Fruit fly (Drosophila melanogaster) whole organism, embryonic: ENCODE results near the gene Tim17b1.

Source experiments
- CG10147 ChIP-seq: fragments of 200-800 bp; sonication (Bioruptor generic); optimal IDR thresholded peaks from 2 replicates; lab custom pipeline; 2019; ENCODE audit warnings: missing biosample characterization, mild to moderate bottlenecking, missing genetic modification characterization, moderate library complexity
- CG10543 ChIP-seq: fragments of 200-800 bp; sonication (Bioruptor generic); optimal IDR thresholded peaks from 3 replicates; lab custom pipeline; 2017; ENCODE audit warnings: missing biosample characterization, mild to moderate bottlenecking, missing genetic modification characterization, moderate library complexity
- CG1233 ChIP-seq: fragments of 200-800 bp; sonication (Bioruptor generic); optimal IDR thresholded peaks from 4 replicates; lab custom pipeline; 2018; ENCODE audit warnings: missing biosample characterization, mild to moderate bottlenecking, missing genetic modification characterization
- CG12659 ChIP-seq: fragments of 200-800 bp; sonication (Bioruptor generic); optimal IDR thresholded peaks from 3 replicates; lab custom pipeline; 2017; ENCODE audit warnings: mild to moderate bottlenecking, missing biosample characterization, missing genetic modification reagents, missing genetic modification characterization
- CG1529 ChIP-seq: fragments of 200-800 bp; sonication (Bioruptor generic); optimal IDR thresholded peaks from 3 replicates; lab custom pipeline; 2018; ENCODE audit warnings: missing biosample characterization, missing genetic modification characterization
- CG17612 ChIP-seq: fragments of 200-800 bp; sonication (Bioruptor generic); IDR thresholded peaks from 2 replicates; pipeline ENCODE4 v1.3.6; 2022; ENCODE audit warnings: missing biosample characterization, missing genetic modification characterization
- CG2129 ChIP-seq: fragments of 200-800 bp; sonication (Bioruptor generic); IDR thresholded peaks from 2 replicates; pipeline ENCODE4 v1.3.6; 2022; ENCODE audit warnings: missing biosample characterization, missing genetic modification characterization; ENCODE audit not compliant: partially characterized antibody
- CG2199 ChIP-seq: fragments of 200-800 bp; sonication (Bioruptor generic); IDR thresholded peaks from 3 replicates; pipeline ENCODE4 v1.3.6; 2022; ENCODE audit warnings: missing biosample characterization, missing genetic modification characterization
- CG33557 ChIP-seq: fragments of 200-800 bp; sonication (Bioruptor generic); optimal IDR thresholded peaks from 2 replicates; lab custom pipeline; 2019; ENCODE audit warnings: missing biosample characterization, mild to moderate bottlenecking, missing genetic modification characterization, moderate library complexity
- CG3995 ChIP-seq: fragments of 200-800 bp; sonication (Bioruptor generic); optimal IDR thresholded peaks from 3 replicates; lab custom pipeline; 2016; ENCODE audit warnings: missing biosample characterization, missing genetic modification characterization
- CG4730 ChIP-seq: fragments of 200-800 bp; sonication (Bioruptor generic); IDR thresholded peaks from 2 replicates; pipeline ENCODE4 v1.3.6; 2022; ENCODE audit warnings: missing biosample characterization, missing genetic modification characterization
- CG5180 ChIP-seq: fragments of 200-800 bp; sonication (Bioruptor generic); optimal IDR thresholded peaks from 3 replicates; lab custom pipeline; 2017; ENCODE audit warnings: missing biosample characterization, missing genetic modification characterization, mild to moderate bottlenecking, moderate library complexity, missing genetic modification reagents
- CG6813 ChIP-seq: fragments of 200-800 bp; sonication (Bioruptor generic); optimal IDR thresholded peaks from 2 replicates; lab custom pipeline; 2017; ENCODE audit warnings: missing biosample characterization, missing genetic modification characterization, mild to moderate bottlenecking, moderate library complexity, missing genetic modification reagents
- CG7357 ChIP-seq: fragments of 200-800 bp; sonication (Bioruptor generic); IDR thresholded peaks from 3 replicates; pipeline ENCODE4 v1.3.6; 2022; ENCODE audit warnings: missing biosample characterization, missing genetic modification characterization
- CG7372 ChIP-seq: fragments of 200-800 bp; sonication (Bioruptor generic); IDR thresholded peaks from 2 replicates; pipeline ENCODE4 v1.3.6; 2022; ENCODE audit warnings: missing biosample characterization, missing genetic modification characterization
- CG8359 ChIP-seq: fragments of 200-800 bp; sonication (Bioruptor generic); optimal IDR thresholded peaks from 2 replicates; lab custom pipeline; 2017; ENCODE audit warnings: missing biosample characterization, mild to moderate bottlenecking, missing genetic modification characterization, borderline replicate concordance
- CHES-1-like ChIP-seq: fragments of 200-800 bp; sonication (Bioruptor generic); optimal IDR thresholded peaks from 2 replicates; lab custom pipeline; 2016; ENCODE audit warnings: missing biosample characterization, missing genetic modification characterization
- CoRest ChIP-seq: fragments of 200-800 bp; sonication (Bioruptor generic); optimal IDR thresholded peaks from 3 replicates; lab custom pipeline; 2018; ENCODE audit warnings: missing biosample characterization, mild to moderate bottlenecking, missing genetic modification characterization, moderate library complexity
- ERR ChIP-seq: fragments of 200-800 bp; sonication (Bioruptor generic); optimal IDR thresholded peaks from 2 replicates; lab custom pipeline; 2016; ENCODE audit warnings: missing biosample characterization, missing genetic modification characterization
- Gsc ChIP-seq: fragments of 200-800 bp; sonication (Bioruptor generic); IDR thresholded peaks from 2 replicates; pipeline ENCODE4 v1.3.6; 2022; ENCODE audit warnings: missing biosample characterization, missing genetic modification characterization
- H2.0 ChIP-seq: fragments of 200-800 bp; sonication (Bioruptor generic); IDR thresholded peaks from 2 replicates; pipeline ENCODE4 v1.3.6; 2022; ENCODE audit warnings: missing biosample characterization, missing genetic modification characterization
- Hr39 ChIP-seq: fragments of >200 bp; optimal IDR thresholded peaks from 2 replicates; lab custom pipeline; 2017
- Lim3 ChIP-seq: fragments of 200-800 bp; sonication (Bioruptor generic); IDR thresholded peaks from 2 replicates; pipeline ENCODE4 v1.3.6; 2022; ENCODE audit warnings: missing biosample characterization, missing genetic modification characterization
- Mad ChIP-seq: fragments of 200-800 bp; sonication (Bioruptor generic); optimal IDR thresholded peaks from 2 replicates; lab custom pipeline; 2016; ENCODE audit warnings: missing biosample characterization, missing genetic modification characterization
- Pdp1 ChIP-seq, 2 experiments: fragments of 200-800 bp; sonication (Bioruptor generic); optimal IDR thresholded peaks; 3 replicates each; lab custom pipeline; 2016; ENCODE audit warnings: missing biosample characterization in 2 of 2, missing genetic modification characterization in 2 of 2, mild to moderate bottlenecking in 1 of 2, moderate library complexity in 1 of 2
- Rfx ChIP-seq: fragments of 200-800 bp; sonication (Bioruptor generic); IDR thresholded peaks from 2 replicates; pipeline ENCODE4 v1.3.6; 2022; ENCODE audit warnings: missing biosample characterization, missing genetic modification characterization
- Sox100B ChIP-seq: fragments of 200-800 bp; sonication (Bioruptor generic); optimal IDR thresholded peaks from 3 replicates; lab custom pipeline; 2018; ENCODE audit warnings: missing biosample characterization, mild to moderate bottlenecking, missing genetic modification characterization
- TFAM ChIP-seq: fragments of 200-800 bp; sonication (Bioruptor generic); optimal IDR thresholded peaks from 2 replicates; lab custom pipeline; 2017; ENCODE audit warnings: missing biosample characterization, missing genetic modification characterization, inconsistent platforms
- bcd ChIP-seq: fragments of 200-800 bp; sonication (Bioruptor generic); optimal IDR thresholded peaks from 2 replicates; lab custom pipeline; 2017; ENCODE audit warnings: missing biosample characterization, mild to moderate bottlenecking, missing genetic modification characterization
- bowl ChIP-seq: fragments of 200-800 bp; sonication (Bioruptor generic); IDR thresholded peaks from 2 replicates; pipeline ENCODE4 v1.3.6; 2022; ENCODE audit warnings: missing biosample characterization, missing genetic modification characterization
- bsh ChIP-seq, 2 experiments: fragments of 200-800 bp; sonication (Bioruptor generic); optimal IDR thresholded peaks; 2 replicates each; lab custom pipeline; 2017 to 2018; ENCODE audit warnings: mild to moderate bottlenecking in 2 of 2, missing biosample characterization in 2 of 2, missing genetic modification characterization in 2 of 2, moderate library complexity in 1 of 2
- chm ChIP-seq: fragments of 200-800 bp; sonication (Bioruptor generic); IDR thresholded peaks from 2 replicates; pipeline ENCODE4 v1.3.6; 2022; ENCODE audit warnings: missing biosample characterization, missing genetic modification characterization
- exex ChIP-seq: fragments of 200-800 bp; sonication (Bioruptor generic); optimal IDR thresholded peaks from 4 replicates; lab custom pipeline; 2018; ENCODE audit warnings: missing biosample characterization, mild to moderate bottlenecking, missing genetic modification characterization, moderate library complexity
- gem ChIP-seq: fragments of 200-800 bp; sonication (Bioruptor generic); optimal IDR thresholded peaks from 2 replicates; lab custom pipeline; 2019; ENCODE audit warnings: missing biosample characterization, mild to moderate bottlenecking, missing genetic modification characterization, moderate library complexity
- grn ChIP-seq: fragments of 200-800 bp; sonication (Bioruptor generic); optimal IDR thresholded peaks from 3 replicates; lab custom pipeline; 2017; ENCODE audit warnings: missing biosample characterization, missing genetic modification characterization
- hbn ChIP-seq: fragments of 200-800 bp; sonication (Bioruptor generic); IDR thresholded peaks from 2 replicates; pipeline ENCODE4 v1.3.6; 2022; ENCODE audit warnings: missing biosample characterization, missing genetic modification characterization; ENCODE audit not compliant: partially characterized antibody
- ind ChIP-seq: fragments of 200-800 bp; sonication (Bioruptor generic); optimal IDR thresholded peaks from 3 replicates; lab custom pipeline; 2016; ENCODE audit warnings: missing biosample characterization, missing genetic modification characterization
- inv ChIP-seq: fragments of 200-800 bp; sonication (Bioruptor generic); IDR thresholded peaks from 2 replicates; pipeline ENCODE4 v1.3.6; 2022; ENCODE audit warnings: missing biosample characterization, missing genetic modification characterization; ENCODE audit not compliant: partially characterized antibody
- kay ChIP-seq: fragments of 200-800 bp; sonication (Bioruptor generic); optimal IDR thresholded peaks from 2 replicates; lab custom pipeline; 2016; ENCODE audit warnings: missing biosample characterization, missing genetic modification characterization
- kni ChIP-seq: fragments of 200-800 bp; sonication (Bioruptor generic); optimal IDR thresholded peaks from 3 replicates; lab custom pipeline; 2017; ENCODE audit warnings: mild to moderate bottlenecking, missing biosample characterization, missing genetic modification reagents, missing genetic modification characterization
- lmd ChIP-seq: fragments of 200-800 bp; sonication (Bioruptor generic); IDR thresholded peaks from 2 replicates; pipeline ENCODE4 v1.3.6; 2022; ENCODE audit warnings: missing biosample characterization, missing genetic modification characterization
- luna ChIP-seq: fragments of 200-800 bp; sonication (Bioruptor generic); optimal IDR thresholded peaks from 2 replicates; lab custom pipeline; 2016; ENCODE audit warnings: missing biosample characterization, missing genetic modification characterization
- mld ChIP-seq: fragments of 200-800 bp; sonication (Bioruptor generic); IDR thresholded peaks from 3 replicates; pipeline ENCODE4 v1.3.6; 2022; ENCODE audit warnings: missing biosample characterization, missing genetic modification characterization; ENCODE audit not compliant: partially characterized antibody
- nom ChIP-seq: fragments of 200-800 bp; sonication (Bioruptor generic); optimal IDR thresholded peaks from 2 replicates; lab custom pipeline; 2017; ENCODE audit warnings: missing biosample characterization, missing genetic modification characterization, mild to moderate bottlenecking, moderate library complexity, missing genetic modification reagents
- otp ChIP-seq: fragments of 200-800 bp; sonication (Bioruptor generic); IDR thresholded peaks from 3 replicates; pipeline ENCODE4, ENCODE4 v1.3.6; 2022; ENCODE audit warnings: missing biosample characterization, missing genetic modification characterization
- run ChIP-seq: fragments of 200-800 bp; sonication (Bioruptor generic); optimal IDR thresholded peaks from 3 replicates; lab custom pipeline; 2018; ENCODE audit warnings: missing biosample characterization, mild to moderate bottlenecking, missing genetic modification characterization
- stc ChIP-seq: fragments of 200-800 bp; sonication (Bioruptor generic); IDR thresholded peaks from 2 replicates; pipeline ENCODE4 v1.3.6; 2022; ENCODE audit warnings: missing biosample characterization, missing genetic modification characterization
- unc-4 ChIP-seq: fragments of 200-800 bp; sonication (Bioruptor generic); IDR thresholded peaks from 2 replicates; pipeline ENCODE4 v1.3.6; 2022; ENCODE audit warnings: missing biosample characterization, missing genetic modification characterization; ENCODE audit not compliant: partially characterized antibody
- wek ChIP-seq: fragments of 200-800 bp; sonication (Bioruptor generic); optimal IDR thresholded peaks from 3 replicates; lab custom pipeline; 2018; ENCODE audit warnings: missing biosample characterization, mild to moderate bottlenecking, missing genetic modification characterization, moderate library complexity

Tim17b1 gene

DNA sequence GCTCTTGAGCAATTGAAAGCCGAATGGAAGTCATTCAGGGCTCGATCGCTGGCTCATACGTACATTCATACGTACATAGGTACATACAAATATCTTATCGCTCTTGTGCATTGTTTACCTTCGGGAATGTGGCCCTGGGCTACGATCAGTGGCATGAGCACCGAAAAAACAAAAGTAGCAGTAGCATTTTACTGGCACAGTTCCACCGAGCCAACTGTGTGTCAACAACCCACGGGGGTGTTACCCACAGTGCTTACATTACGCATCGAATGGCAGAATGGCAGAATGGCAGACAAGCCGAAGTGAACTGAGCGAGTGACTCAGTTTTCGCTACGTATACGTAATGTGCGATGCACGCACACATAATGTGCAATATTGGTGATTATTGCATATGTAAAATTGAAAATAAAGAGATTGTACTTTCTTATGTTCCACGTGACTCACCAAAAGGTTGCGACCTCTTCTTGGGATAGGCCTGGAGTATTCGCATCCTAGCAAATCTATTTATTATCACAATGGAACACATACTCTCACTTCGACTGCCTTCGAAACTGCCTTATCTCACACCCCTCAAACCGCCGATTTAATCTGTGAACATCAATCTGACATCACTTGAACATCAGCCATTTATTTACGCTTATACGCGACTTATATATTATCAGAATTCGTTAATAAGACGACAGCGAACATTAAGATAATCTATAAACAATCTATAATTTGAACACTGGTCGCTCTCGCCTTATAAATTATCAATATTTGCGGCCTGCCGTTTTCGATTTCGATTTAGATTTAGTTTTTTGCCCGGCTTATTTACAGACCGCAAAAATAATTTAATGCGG lies 3.2 kb downstream of the Tim17b1 start:
- TF ChIP-seq CG1529 (GFP tag; lab: Kevin White, UChicago): no peak
- TF ChIP-seq otp (GFP tag; lab: Robert Waterston, UW): peak; percentile 46; the same call in 1 of the 3 replicates
- TF ChIP-seq wek (GFP tag; lab: Kevin White, UChicago): peak; percentile 14
- TF ChIP-seq inv (GFP tag; lab: Robert Waterston, UW): no peak
- peak; percentile 51 for TF ChIP-seq CG10543 (GFP tag; lab: Kevin White, UChicago)
- no peak for TF ChIP-seq CoRest
- peak; percentile 30 for TF ChIP-seq kay (GFP tag; lab: Kevin White, UChicago)
- TF ChIP-seq hbn (GFP tag; lab: Robert Waterston, UW): no peak
- TF ChIP-seq lmd: no peak
- TF ChIP-seq mld: no peak
- TF ChIP-seq nom (GFP tag; lab: Kevin White, UChicago): no peak
- no peak for TF ChIP-seq Gsc
- TF ChIP-seq stc: peak; percentile 35; the same call in 1 of the 2 replicates
- TF ChIP-seq CG2129 (GFP tag; lab: Robert Waterston, UW): no peak
- no peak for TF ChIP-seq CG3995 (GFP tag; lab: Kevin White, UChicago)
- TF ChIP-seq CG2199 (GFP tag; lab: Robert Waterston, UW): peak; percentile 84; the same call in 1 of the 3 replicates
- TF ChIP-seq CG12659 (GFP tag; lab: Kevin White, UChicago): peak; percentile 7
- no peak for TF ChIP-seq CG5180 (GFP tag; lab: Kevin White, UChicago)
- TF ChIP-seq bowl (GFP tag; lab: Robert Waterston, UW): no peak
- TF ChIP-seq CG6813 (GFP tag; lab: Kevin White, UChicago): peak; percentile 27
- TF ChIP-seq unc-4: no peak
- no peak for TF ChIP-seq CG4730
- no peak for TF ChIP-seq CG10147 (GFP tag; lab: Kevin White, UChicago)
- TF ChIP-seq Sox100B (GFP tag; lab: Kevin White, UChicago): peak; percentile 28
- TF ChIP-seq bcd (GFP tag; lab: Kevin White, UChicago): no peak
- peak; percentile 78 for TF ChIP-seq grn
- TF ChIP-seq gem (tag; lab: Kevin White, UChicago): no peak
- TF ChIP-seq ind (GFP tag; lab: Kevin White, UChicago): no peak
- peak; percentile 18 for TF ChIP-seq kni (GFP tag; lab: Kevin White, UChicago)
- TF ChIP-seq TFAM (GFP tag; lab: Kevin White, UChicago): no peak
- no peak for TF ChIP-seq CG33557 (GFP tag; lab: Kevin White, UChicago)
- TF ChIP-seq Mad (GFP tag; lab: Kevin White, UChicago): no peak
- TF ChIP-seq CG1233 (GFP tag; lab: Kevin White, UChicago): peak; percentile 21
- no peak for TF ChIP-seq run (tag; lab: Kevin White, UChicago)
- TF ChIP-seq CG7372 (GFP tag; lab: Robert Waterston, UW): no peak
- no peak for TF ChIP-seq Lim3 (GFP tag; lab: Robert Waterston, UW)
- no peak for TF ChIP-seq luna (GFP tag; lab: Kevin White, UChicago)
- TF ChIP-seq Hr39 (lab: Kevin White, UChicago): no peak
- no peak for TF ChIP-seq CG8359
- no peak for TF ChIP-seq CG7357 (GFP tag; lab: Robert Waterston, UW)
- TF ChIP-seq ERR: no peak
- TF ChIP-seq bsh (GFP tag; optimal IDR thresholded peaks at IDR 0.05; lab: Kevin White, UChicago): no peak
- TF ChIP-seq Pdp1 (GFP tag; optimal IDR thresholded peaks at IDR 0.05; lab: Kevin White, UChicago): peak in 1 of 2 experiments; percentile 32
- TF ChIP-seq exex: peak; percentile 96
- peak; percentile 65 for TF ChIP-seq chm (GFP tag; lab: Robert Waterston, UW)
- TF ChIP-seq H2.0: no peak
- no peak for TF ChIP-seq Rfx (GFP tag; lab: Robert Waterston, UW)
- TF ChIP-seq CG17612 (GFP tag; lab: Robert Waterston, UW): no peak
- TF ChIP-seq CHES-1-like (GFP tag; lab: Kevin White, UChicago): no peak
